Comparison of ENCODE assay signal across 2 fruit fly cellular contexts in genomic region chr3L:8371538-8371937, dm6.
A peak's percentile ranks its signal among the peaks of the same experiment; 100 is the strongest.
TF ChIP-seq lines count a peak whose summit lies in the region.

No protein-coding gene starts in this region.

TF ChIP-seq in whole organism, prepupa, 60 proteins besides CTCF, POLR2A, EP300 and RAD21:
- peak; percentile 62 for TF ChIP-seq Eip78C (GFP tag; lab: Kevin White, UChicago)
- no peak for TF ChIP-seq Blimp-1 (GFP tag; optimal IDR thresholded peaks at IDR 0.05; lab: Kevin White, UChicago)
- TF ChIP-seq ss (GFP tag; optimal IDR thresholded peaks at IDR 0.05; lab: Kevin White, UChicago) = no peak
- peak; percentile 56 for TF ChIP-seq svp (GFP tag; lab: Kevin White, UChicago)

TF ChIP-seq in whole organism, pupa, 21 proteins besides CTCF, POLR2A, EP300 and RAD21:
- TF ChIP-seq CG14655 (GFP tag; optimal IDR thresholded peaks at IDR 0.05; lab: Kevin White, UChicago) (peak; percentile 1), CG32121 (GFP tag; IDR thresholded peaks at IDR 0.05; lab: Robert Waterston, UW) (no peak), Pif1A (GFP tag; optimal IDR thresholded peaks at IDR 0.05; lab: Kevin White, UChicago) (no peak)
